Fruit fly (Drosophila melanogaster) whole organism, embryonic: ENCODE data around the gene CG9630.

Experiments
- Asciz ChIP-seq: fragments of 200-800 bp; sonication (Bioruptor generic); optimal IDR thresholded peaks from 2 replicates; lab custom pipeline; 2017; ENCODE audit warnings: missing biosample characterization, mild to moderate bottlenecking, missing genetic modification characterization, missing genetic modification reagents
- BEAF-32 ChIP-seq: fragments of 200-800 bp; sonication (Bioruptor generic); optimal IDR thresholded peaks from 3 replicates; lab custom pipeline; 2017; ENCODE audit warnings: missing biosample characterization, missing genetic modification characterization, mild to moderate bottlenecking, moderate library complexity, missing genetic modification reagents
- C15 ChIP-seq: fragments of 200-800 bp; sonication (Bioruptor generic); IDR thresholded peaks from 3 replicates; pipeline ENCODE4 v1.3.6; 2022; ENCODE audit warnings: missing biosample characterization, missing genetic modification characterization
- CG10274 ChIP-seq: fragments of 200-800 bp; sonication (Bioruptor generic); optimal IDR thresholded peaks from 3 replicates; lab custom pipeline; 2017; ENCODE audit warnings: missing biosample characterization, mild to moderate bottlenecking, missing genetic modification characterization
- CG10431 ChIP-seq: fragments of 200-800 bp; sonication (Bioruptor generic); optimal IDR thresholded peaks from 3 replicates; lab custom pipeline; 2018; ENCODE audit warnings: missing biosample characterization, mild to moderate bottlenecking, missing genetic modification characterization
- CG11093 ChIP-seq: fragments of 200-800 bp; sonication (Bioruptor generic); IDR thresholded peaks from 3 replicates; pipeline ENCODE4 v1.3.6; 2022; ENCODE audit warnings: missing biosample characterization, missing genetic modification characterization
- CG12071 ChIP-seq: fragments of 200-800 bp; sonication (Bioruptor generic); optimal IDR thresholded peaks from 3 replicates; lab custom pipeline; 2018; ENCODE audit warnings: missing biosample characterization, mild to moderate bottlenecking, missing genetic modification characterization
- CG13287 ChIP-seq: fragments of 200-800 bp; sonication (Bioruptor generic); IDR thresholded peaks from 2 replicates; pipeline ENCODE4 v1.3.6; 2022; ENCODE audit warnings: missing biosample characterization, missing genetic modification characterization; ENCODE audit not compliant: partially characterized antibody
- CG14050 ChIP-seq: fragments of 200-800 bp; sonication (Bioruptor generic); IDR thresholded peaks from 3 replicates; pipeline ENCODE4 v1.3.6; 2022; ENCODE audit warnings: missing biosample characterization, missing genetic modification characterization
- CG15696 ChIP-seq: fragments of 200-800 bp; sonication (Bioruptor generic); optimal IDR thresholded peaks from 2 replicates; lab custom pipeline; 2019; ENCODE audit warnings: missing biosample characterization, mild to moderate bottlenecking, missing genetic modification characterization, moderate library complexity
- CG17328 ChIP-seq: fragments of 200-800 bp; sonication (Bioruptor generic); IDR thresholded peaks from 2 replicates; pipeline ENCODE4 v1.3.6; 2022; ENCODE audit warnings: missing biosample characterization, missing genetic modification characterization
- CG30020 ChIP-seq: fragments of 200-800 bp; optimal IDR thresholded peaks from 2 replicates; lab custom pipeline; 2019; ENCODE audit warnings: missing biosample characterization, mild to moderate bottlenecking, missing genetic modification characterization, moderate library complexity
- CG3281 ChIP-seq: fragments of 200-800 bp; sonication (Bioruptor generic); optimal IDR thresholded peaks from 3 replicates; lab custom pipeline; 2017; ENCODE audit warnings: missing biosample characterization, mild to moderate bottlenecking, missing genetic modification characterization
- CG3847 ChIP-seq: fragments of 200-800 bp; sonication (Bioruptor generic); IDR thresholded peaks from 2 replicates; pipeline ENCODE4 v1.3.6; 2022; ENCODE audit warnings: missing biosample characterization, missing genetic modification characterization
- CG4282 ChIP-seq: fragments of 200-800 bp; sonication (Bioruptor generic); optimal IDR thresholded peaks from 2 replicates; lab custom pipeline; 2016; ENCODE audit warnings: missing biosample characterization, missing genetic modification characterization
- CG4617 ChIP-seq: fragments of 200-800 bp; sonication (Bioruptor generic); optimal IDR thresholded peaks from 3 replicates; lab custom pipeline; 2016; ENCODE audit warnings: missing biosample characterization, missing genetic modification characterization, borderline replicate concordance
- CG4707 ChIP-seq: fragments of 200-800 bp; sonication (Bioruptor generic); optimal IDR thresholded peaks from 2 replicates; lab custom pipeline; 2018; ENCODE audit warnings: missing biosample characterization, mild to moderate bottlenecking, missing genetic modification characterization, moderate library complexity
- CG7556 ChIP-seq: fragments of 200-800 bp; sonication (Bioruptor generic); optimal IDR thresholded peaks from 2 replicates; lab custom pipeline; 2017; ENCODE audit warnings: missing biosample characterization, mild to moderate bottlenecking, missing genetic modification characterization
- CG7963 ChIP-seq: fragments of 200-800 bp; sonication (Bioruptor generic); IDR thresholded peaks from 3 replicates; pipeline ENCODE4 v1.3.6; 2022; ENCODE audit warnings: missing biosample characterization, missing genetic modification characterization; ENCODE audit not compliant: partially characterized antibody
- CG8089 ChIP-seq: fragments of 200-800 bp; sonication (Bioruptor generic); optimal IDR thresholded peaks from 3 replicates; lab custom pipeline; 2016; ENCODE audit warnings: missing biosample characterization, missing genetic modification characterization
- CG8290 ChIP-seq, 3 experiments: fragments of 200-800 bp; sonication (Bioruptor generic); optimal IDR thresholded peaks; 2 replicates each; lab custom pipeline; 2016 to 2019; ENCODE audit warnings: missing biosample characterization in 3 of 3, missing genetic modification characterization in 3 of 3, mild to moderate bottlenecking in 2 of 3, moderate library complexity in 1 of 3
- Elba2 ChIP-seq: fragments of 200-800 bp; sonication (Bioruptor generic); optimal IDR thresholded peaks from 3 replicates; lab custom pipeline; 2016; ENCODE audit warnings: missing biosample characterization, missing genetic modification characterization
- H15 ChIP-seq: fragments of 200-800 bp; sonication (Bioruptor generic); IDR thresholded peaks from 3 replicates; pipeline ENCODE4 v1.3.6; 2022; ENCODE audit warnings: missing biosample characterization, missing genetic modification characterization
- H2.0 ChIP-seq: fragments of 200-800 bp; sonication (Bioruptor generic); IDR thresholded peaks from 2 replicates; pipeline ENCODE4 v1.3.6; 2022; ENCODE audit warnings: missing biosample characterization, missing genetic modification characterization
- HLH54F ChIP-seq: fragments of 200-800 bp; sonication (Bioruptor generic); optimal IDR thresholded peaks from 3 replicates; lab custom pipeline; 2016; ENCODE audit warnings: missing biosample characterization, missing genetic modification characterization
- NK7.1 ChIP-seq: fragments of 200-800 bp; sonication (Bioruptor generic); optimal IDR thresholded peaks from 3 replicates; lab custom pipeline; 2016; ENCODE audit warnings: missing biosample characterization, missing genetic modification characterization
- PHDP ChIP-seq: fragments of 200-800 bp; sonication (Bioruptor generic); optimal IDR thresholded peaks from 3 replicates; lab custom pipeline; 2018; ENCODE audit warnings: missing biosample characterization, mild to moderate bottlenecking, missing genetic modification characterization, moderate library complexity
- Scr ChIP-seq: fragments of 200-800 bp; sonication (Bioruptor generic); IDR thresholded peaks from 2 replicates; pipeline ENCODE4 v1.3.6; 2022; ENCODE audit warnings: missing biosample characterization, missing genetic modification characterization; ENCODE audit not compliant: partially characterized antibody
- Sin3A ChIP-seq: fragments of >200 bp; optimal IDR thresholded peaks from 2 replicates; lab custom pipeline; 2018
- Six4 ChIP-seq: fragments of 200-800 bp; sonication (Bioruptor generic); optimal IDR thresholded peaks from 2 replicates; lab custom pipeline; 2016; ENCODE audit warnings: missing biosample characterization, missing genetic modification characterization
- Ssrp ChIP-seq: fragments of 200-800 bp; sonication (Bioruptor generic); optimal IDR thresholded peaks from 2 replicates; lab custom pipeline; 2018; ENCODE audit warnings: missing biosample characterization, mild to moderate bottlenecking, missing genetic modification characterization, moderate library complexity
- Stat92E ChIP-seq, 3 experiments: fragments of >200 bp in 2 of 3; fragments of 200-800 bp in 1 of 3; sonication (Bioruptor generic) in 1 of 3; optimal IDR thresholded peaks; 2 replicates each; lab custom pipeline; 2017 to 2019; ENCODE audit warnings: missing biosample characterization in 3 of 3, missing genetic modification characterization in 3 of 3, mild to moderate bottlenecking in 1 of 3, moderate library complexity in 1 of 3
- Taf1 ChIP-seq: fragments of 200-800 bp; sonication (Bioruptor generic); IDR thresholded peaks from 2 replicates; pipeline ENCODE4 v1.3.6; 2022; ENCODE audit warnings: missing biosample characterization, missing genetic modification characterization
- ase ChIP-seq: fragments of 200-800 bp; sonication (Bioruptor generic); IDR thresholded peaks from 3 replicates; pipeline ENCODE4 v1.3.6; 2022; ENCODE audit warnings: missing biosample characterization, missing genetic modification characterization
- bsh ChIP-seq, 2 experiments: fragments of 200-800 bp; sonication (Bioruptor generic); optimal IDR thresholded peaks; 2 replicates each; lab custom pipeline; 2017 to 2018; ENCODE audit warnings: mild to moderate bottlenecking in 2 of 2, missing biosample characterization in 2 of 2, missing genetic modification characterization in 2 of 2, moderate library complexity in 1 of 2
- chm ChIP-seq: fragments of 200-800 bp; sonication (Bioruptor generic); IDR thresholded peaks from 2 replicates; pipeline ENCODE4 v1.3.6; 2022; ENCODE audit warnings: missing biosample characterization, missing genetic modification characterization
- esg ChIP-seq: fragments of 200-800 bp; sonication (Bioruptor generic); conservative IDR thresholded peaks from 2 replicates; pipeline ENCODE4 v1.3.6; 2022; ENCODE audit warnings: missing biosample characterization, missing genetic modification characterization
- gfzf ChIP-seq: fragments of 200-800 bp; sonication (Bioruptor generic); optimal IDR thresholded peaks from 2 replicates; lab custom pipeline; 2016; ENCODE audit warnings: missing biosample characterization, mild to moderate bottlenecking, missing genetic modification characterization, moderate library complexity
- gsb ChIP-seq: fragments of 200-800 bp; sonication (Bioruptor generic); IDR thresholded peaks from 2 replicates; pipeline ENCODE4 v1.3.6; 2022; ENCODE audit warnings: missing biosample characterization, missing genetic modification characterization
- kay ChIP-seq: fragments of 200-800 bp; sonication (Bioruptor generic); optimal IDR thresholded peaks from 2 replicates; lab custom pipeline; 2016; ENCODE audit warnings: missing biosample characterization, missing genetic modification characterization
- ken ChIP-seq: fragments of 200-800 bp; sonication (Bioruptor generic); IDR thresholded peaks from 3 replicates; pipeline ENCODE4 v1.3.6; 2022; ENCODE audit warnings: missing biosample characterization, missing genetic modification characterization
- lov ChIP-seq, 2 experiments: fragments of 200-800 bp in 1 of 2; fragments of >200 bp in 1 of 2; sonication (Bioruptor generic) in 1 of 2; IDR thresholded peaks in 1 of 2; optimal IDR thresholded peaks in 1 of 2; 2 replicates in 1 of 2; 3 replicates in 1 of 2; pipeline versions ENCODE4 v1.3.6 to Lab custom; 2017 to 2022; ENCODE audit warnings: missing biosample characterization in 1 of 2, missing genetic modification characterization in 1 of 2
- pb ChIP-seq: fragments of 200-800 bp; sonication (Bioruptor generic); optimal IDR thresholded peaks from 3 replicates; lab custom pipeline; 2016; ENCODE audit warnings: missing biosample characterization, missing genetic modification characterization
- pnt ChIP-seq: fragments of 200-800 bp; sonication (Bioruptor generic); optimal IDR thresholded peaks from 3 replicates; lab custom pipeline; 2016; ENCODE audit warnings: missing biosample characterization, missing genetic modification characterization
- prd ChIP-seq, 3 experiments: fragments of >200 bp in 2 of 3; fragments of 200-800 bp in 1 of 3; sonication (Bioruptor generic) in 1 of 3; optimal IDR thresholded peaks in 2 of 3; IDR thresholded peaks in 1 of 3; 2 replicates in 2 of 3; 3 replicates in 1 of 3; pipeline versions ENCODE4 v1.3.6 to Lab custom; 2017 to 2022; ENCODE audit warnings: missing biosample characterization in 1 of 3, missing genetic modification characterization in 1 of 3
- ro ChIP-seq: fragments of 200-800 bp; sonication (Bioruptor generic); IDR thresholded peaks from 2 replicates; pipeline ENCODE4 v1.3.6; 2022; ENCODE audit warnings: missing biosample characterization, missing genetic modification characterization
- row ChIP-seq: fragments of 200-800 bp; sonication (Bioruptor generic); IDR thresholded peaks from 3 replicates; pipeline ENCODE4 v1.3.6; 2022; ENCODE audit warnings: missing biosample characterization, missing genetic modification characterization
- sna ChIP-seq: fragments of 200-800 bp; sonication (Bioruptor generic); IDR thresholded peaks from 2 replicates; pipeline ENCODE4 v1.3.6; 2022; ENCODE audit warnings: missing biosample characterization, missing genetic modification characterization; ENCODE audit not compliant: partially characterized antibody
- tap ChIP-seq: fragments of 200-800 bp; optimal IDR thresholded peaks from 3 replicates; lab custom pipeline; 2019; ENCODE audit warnings: missing biosample characterization, mild to moderate bottlenecking, missing genetic modification characterization, moderate library complexity
- tx ChIP-seq: fragments of 200-800 bp; sonication (Bioruptor generic); optimal IDR thresholded peaks from 2 replicates; lab custom pipeline; 2016; ENCODE audit warnings: missing biosample characterization, missing genetic modification characterization

Gene CG9630

dm6 chr3R:8240302-8240682, 29.4 kb downstream of the CG9630 start, which contains the start of gene Ada2b (continued):
- no peak for TF ChIP-seq CG15696 (tag; lab: Kevin White, UChicago)
- no peak for TF ChIP-seq Ssrp (tag; lab: Kevin White, UChicago)
- TF ChIP-seq gfzf (GFP tag; lab: Kevin White, UChicago): peak; percentile 68
- TF ChIP-seq PHDP (tag; lab: Kevin White, UChicago): no peak
- TF ChIP-seq ken: no peak
- peak; percentile 35; the same call in 1 of the 2 replicates for TF ChIP-seq CG13287 (GFP tag; lab: Robert Waterston, UW)
- TF ChIP-seq tx: no peak
- TF ChIP-seq HLH54F (GFP tag; lab: Kevin White, UChicago): no peak
- TF ChIP-seq lov (optimal IDR thresholded peaks at IDR 0.05; lab: Kevin White, UChicago): no peak
- TF ChIP-seq lov (GFP tag; IDR thresholded peaks at IDR 0.05; lab: Robert Waterston, UW): 0 out of 3 replicates have a peak, but pooled peaks have one; percentile 2
- no peak for TF ChIP-seq Taf1 (GFP tag; lab: Robert Waterston, UW)
- TF ChIP-seq sna (GFP tag; lab: Robert Waterston, UW): peak; percentile 21; the same call in 1 of the 2 replicates
- peak; percentile 25 for TF ChIP-seq CG30020 (tag; lab: Kevin White, UChicago)
- TF ChIP-seq CG8089: no peak
- no peak for TF ChIP-seq bsh (GFP tag; optimal IDR thresholded peaks at IDR 0.05; lab: Kevin White, UChicago)
- no peak for TF ChIP-seq CG3847 (GFP tag; lab: Robert Waterston, UW)
- TF ChIP-seq pb: no peak
- TF ChIP-seq CG10431 (GFP tag; lab: Kevin White, UChicago): no peak
- TF ChIP-seq Asciz (GFP tag; lab: Kevin White, UChicago): no peak
- TF ChIP-seq Scr (GFP tag; lab: Robert Waterston, UW): peak; percentile 45
- TF ChIP-seq CG4282: no peak
- no peak for TF ChIP-seq CG10274
- no peak for TF ChIP-seq kay
- no peak for TF ChIP-seq esg (GFP tag; lab: Robert Waterston, UW)
- TF ChIP-seq CG14050 (GFP tag; lab: Robert Waterston, UW): no peak
- no peak for TF ChIP-seq CG12071 (GFP tag; lab: Kevin White, UChicago)
- no peak for TF ChIP-seq CG17328
- no peak for TF ChIP-seq H15 (GFP tag; lab: Robert Waterston, UW)
- no peak for TF ChIP-seq CG7556
- no peak for TF ChIP-seq CG4707 (GFP tag; lab: Kevin White, UChicago)
- TF ChIP-seq C15: no peak
- TF ChIP-seq Elba2: no peak
- no peak for TF ChIP-seq CG11093 (GFP tag; lab: Robert Waterston, UW)
- TF ChIP-seq BEAF-32: peak; percentile 58
- 0 out of 3 replicates have a peak, but pooled peaks have one; percentile 23 for TF ChIP-seq CG7963
- no peak for TF ChIP-seq ro
- peak; percentile 92 for TF ChIP-seq CG4617 (GFP tag; lab: Kevin White, UChicago)
- TF ChIP-seq ase (GFP tag; lab: Robert Waterston, UW): no peak
- no peak for TF ChIP-seq chm (GFP tag; lab: Robert Waterston, UW)
- TF ChIP-seq H2.0 (GFP tag; lab: Robert Waterston, UW): no peak
- no peak for TF ChIP-seq pnt (GFP tag; lab: Kevin White, UChicago)
- TF ChIP-seq tap: no peak
- no peak for TF ChIP-seq NK7.1 (GFP tag; lab: Kevin White, UChicago)
- peak; percentile 35 for TF ChIP-seq Sin3A (lab: Kevin White, UChicago)
- no peak for TF ChIP-seq gsb (GFP tag; lab: Robert Waterston, UW)
- TF ChIP-seq Six4 (GFP tag; lab: Kevin White, UChicago): no peak
- TF ChIP-seq prd (optimal IDR thresholded peaks at IDR 0.05; lab: Kevin White, UChicago): no peak
- no peak for TF ChIP-seq prd (GFP tag; IDR thresholded peaks at IDR 0.05; lab: Robert Waterston, UW)
- no peak for TF ChIP-seq CG3281 (GFP tag; lab: Kevin White, UChicago)
- peak; percentile 64 for TF ChIP-seq row (GFP tag; lab: Robert Waterston, UW)
- TF ChIP-seq CG8290 (GFP tag; optimal IDR thresholded peaks at IDR 0.05; lab: Kevin White, UChicago): no peak
- peak in 1 of 2 experiments; percentile 23 for TF ChIP-seq CG8290 (tag; optimal IDR thresholded peaks at IDR 0.05; lab: Kevin White, UChicago)
- no peak for TF ChIP-seq Stat92E (GFP tag; optimal IDR thresholded peaks at IDR 0.05; lab: Kevin White, UChicago)
